Worm (Caenorhabditis elegans): Measurements from ENCODE around the gene rpn-5.

DNA sequence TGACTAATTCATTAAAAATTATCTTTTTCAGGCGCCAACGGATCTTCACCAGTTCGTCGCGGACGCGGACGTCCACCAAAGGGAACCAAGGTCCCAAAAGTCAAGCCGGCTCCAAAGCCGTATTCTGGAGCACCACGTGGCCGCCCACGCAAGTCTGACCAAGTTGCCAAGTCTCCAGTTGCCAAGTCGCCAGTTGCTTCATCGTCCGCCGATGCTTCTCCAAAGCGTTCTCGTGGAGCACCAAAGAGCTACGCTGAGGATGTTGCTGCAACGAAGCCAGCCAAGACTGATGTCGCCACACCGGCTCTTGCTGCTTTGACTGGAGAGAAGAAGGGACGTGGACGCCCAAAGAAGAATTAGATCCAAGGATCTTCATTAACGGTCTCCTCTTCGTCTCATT, 25.0 kb downstream of the rpn-5 start:
- no peak for TF ChIP-seq him-1 (tag; optimal IDR thresholded peaks at IDR 0.05)
- TF ChIP-seq W03F9.2 (tag; optimal IDR thresholded peaks at IDR 0.05): no peak
